Worm (Caenorhabditis elegans) whole organism, early embryonic: ENCODE results near the gene nspd-3.

Source experiments
- B0310.2 ChIP-seq: sonication (generic microtip); optimal IDR thresholded peaks from 2 replicates; lab custom pipeline; 2016; ENCODE audit warnings: mild to moderate bottlenecking, missing genetic modification characterization, missing compliant biosample characterization
- F13C5.2 ChIP-seq: sonication (generic microtip); optimal IDR thresholded peaks from 2 replicates; lab custom pipeline; 2017; ENCODE audit warnings: mild to moderate bottlenecking, missing genetic modification characterization, inconsistent platforms, missing compliant biosample characterization
- aly-1 ChIP-seq: sonication (generic microtip); optimal IDR thresholded peaks from 2 replicates; lab custom pipeline; 2016; ENCODE audit warnings: missing genetic modification characterization, missing compliant biosample characterization
- ama-1 ChIP-seq: fragments of 150-350 bp; optimal IDR thresholded peaks from 2 replicates; lab custom pipeline; 2014
- ceh-13 ChIP-seq: fragments of 200-800 bp; sonication (Bioruptor generic); optimal IDR thresholded peaks from 2 replicates; lab custom pipeline; 2018; ENCODE audit warnings: mild to moderate bottlenecking, missing genetic modification characterization, missing compliant biosample characterization
- ceh-36 ChIP-seq: sonication (generic microtip); optimal IDR thresholded peaks from 2 replicates; lab custom pipeline; 2016; ENCODE audit warnings: missing genetic modification characterization, inconsistent platforms, missing compliant biosample characterization
- ets-7 ChIP-seq: sonication (generic microtip); optimal IDR thresholded peaks from 2 replicates; lab custom pipeline; 2016; ENCODE audit warnings: missing genotype, missing genetic modification characterization, missing compliant biosample characterization
- flt-1 ChIP-seq: fragments of 200-800 bp; sonication (Bioruptor generic); IDR thresholded peaks from 2 replicates; pipeline ENCODE4 v1.3.6; 2022; ENCODE audit warnings: missing genetic modification characterization, missing compliant biosample characterization
- hmbx-1 ChIP-seq: sonication (generic microtip); optimal IDR thresholded peaks from 2 replicates; lab custom pipeline; 2016; ENCODE audit warnings: mild to moderate bottlenecking, missing genetic modification characterization, missing compliant biosample characterization
- hmg-4 ChIP-seq: fragments of 200-800 bp; sonication (Bioruptor generic); optimal IDR thresholded peaks from 2 replicates; lab custom pipeline; 2018; ENCODE audit warnings: mild to moderate bottlenecking, missing genetic modification characterization, missing compliant biosample characterization
- hnd-1 ChIP-seq: sonication (generic microtip); optimal IDR thresholded peaks from 2 replicates; lab custom pipeline; 2016; ENCODE audit warnings: missing genetic modification characterization, missing compliant biosample characterization
- pes-1 ChIP-seq: fragments of 200-800 bp; sonication (Bioruptor generic); IDR thresholded peaks from 2 replicates; pipeline ENCODE4 v1.3.6; 2022; ENCODE audit warnings: missing genetic modification reagents, missing genetic modification characterization, missing compliant biosample characterization
- scrt-1 ChIP-seq: fragments of 200-800 bp; sonication (Bioruptor generic); IDR thresholded peaks from 2 replicates; pipeline ENCODE4 v1.3.6; 2022; ENCODE audit warnings: missing genetic modification characterization, missing compliant biosample characterization
- sea-1 ChIP-seq: fragments of 200-800 bp; sonication (Bioruptor generic); conservative IDR thresholded peaks from 2 replicates; pipeline ENCODE4 v1.3.6; 2022; ENCODE audit warnings: missing genetic modification characterization, missing compliant biosample characterization
- tbx-11 ChIP-seq: fragments of 200-800 bp; sonication (Bioruptor generic); IDR thresholded peaks from 2 replicates; pipeline ENCODE4 v1.3.6; 2022; ENCODE audit warnings: missing genetic modification characterization, missing compliant biosample characterization
- tbx-37 ChIP-seq: fragments of 200-800 bp; sonication (Bioruptor generic); conservative IDR thresholded peaks from 2 replicates; pipeline ENCODE4 v1.3.6; 2022; ENCODE audit warnings: missing genetic modification reagents, missing genetic modification characterization, missing compliant biosample characterization
- tra-4 ChIP-seq: sonication (generic microtip); optimal IDR thresholded peaks from 2 replicates; lab custom pipeline; 2017; ENCODE audit warnings: missing genetic modification characterization, missing compliant biosample characterization

nspd-3 gene

DNA sequence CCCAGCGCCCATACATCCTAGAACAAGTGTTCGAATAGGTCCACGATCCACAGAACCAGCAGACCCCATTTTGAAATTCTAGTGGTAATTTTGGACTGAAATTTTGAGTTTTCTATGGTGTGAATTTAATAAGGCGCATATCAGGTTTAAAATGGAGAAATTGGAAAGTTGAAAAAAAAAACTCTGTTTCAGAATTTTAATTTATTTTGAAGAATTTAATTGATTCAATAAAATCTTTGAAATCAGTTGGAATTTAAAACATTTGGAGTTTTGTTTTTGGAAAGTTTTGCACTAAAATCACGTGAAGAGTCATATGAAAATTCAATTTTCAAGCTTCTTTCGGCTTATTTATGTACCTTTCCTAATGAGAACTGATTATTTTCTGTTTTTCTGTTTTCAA, 32.7 kb upstream of the nspd-3 start, which contains the start of gene gpa-18:
Gene gpa-18, minus strand, starts transcription at position 101 of the 400 bp plus-strand sequence.
- no peak for TF ChIP-seq ets-7 (tag; lab: Kevin White, UChicago)
- TF ChIP-seq ceh-13 = no peak
- TF ChIP-seq hmg-4 = no peak
- no peak for TF ChIP-seq tra-4 (tag; lab: Kevin White, UChicago)
- TF ChIP-seq tbx-37 = no peak
- no peak for TF ChIP-seq ama-1
- no peak for TF ChIP-seq hnd-1 (tag; lab: Kevin White, UChicago)
- no peak for TF ChIP-seq scrt-1 (GFP tag; lab: Robert Waterston, UW)
- TF ChIP-seq hmbx-1 (tag; lab: Kevin White, UChicago) = no peak
- no peak for TF ChIP-seq F13C5.2 (tag; lab: Kevin White, UChicago)
- no peak for TF ChIP-seq sea-1
- TF ChIP-seq aly-1 (tag; lab: Kevin White, UChicago) = no peak
- TF ChIP-seq flt-1 (GFP tag; lab: Robert Waterston, UW) = no peak
- no peak for TF ChIP-seq pes-1 (GFP tag; lab: Robert Waterston, UW)

DNA sequence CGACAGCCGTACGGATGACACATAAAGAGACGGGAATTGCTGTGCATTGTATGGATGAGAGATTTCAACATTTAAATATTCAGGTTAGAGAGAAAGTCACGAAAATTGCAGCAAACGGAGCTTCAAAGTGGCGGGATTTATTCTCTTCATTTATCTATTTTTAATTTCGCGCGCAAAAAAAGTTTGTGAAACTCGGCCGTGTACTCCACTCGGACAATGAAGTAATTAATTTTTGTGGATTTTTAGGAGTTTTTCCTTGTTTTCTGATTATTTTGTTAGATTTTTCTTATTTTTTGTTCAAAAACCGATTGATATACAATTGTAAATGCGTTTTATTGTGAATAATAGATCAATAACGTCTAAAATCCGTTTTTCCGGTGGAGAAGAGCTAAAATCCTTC, 25.2 kb upstream of the nspd-3 start:
- TF ChIP-seq scrt-1 (GFP tag; lab: Robert Waterston, UW) (no peak), sea-1 (no peak), ets-7 (tag; lab: Kevin White, UChicago) (no peak), hmbx-1 (tag; lab: Kevin White, UChicago) (no peak)

DNA sequence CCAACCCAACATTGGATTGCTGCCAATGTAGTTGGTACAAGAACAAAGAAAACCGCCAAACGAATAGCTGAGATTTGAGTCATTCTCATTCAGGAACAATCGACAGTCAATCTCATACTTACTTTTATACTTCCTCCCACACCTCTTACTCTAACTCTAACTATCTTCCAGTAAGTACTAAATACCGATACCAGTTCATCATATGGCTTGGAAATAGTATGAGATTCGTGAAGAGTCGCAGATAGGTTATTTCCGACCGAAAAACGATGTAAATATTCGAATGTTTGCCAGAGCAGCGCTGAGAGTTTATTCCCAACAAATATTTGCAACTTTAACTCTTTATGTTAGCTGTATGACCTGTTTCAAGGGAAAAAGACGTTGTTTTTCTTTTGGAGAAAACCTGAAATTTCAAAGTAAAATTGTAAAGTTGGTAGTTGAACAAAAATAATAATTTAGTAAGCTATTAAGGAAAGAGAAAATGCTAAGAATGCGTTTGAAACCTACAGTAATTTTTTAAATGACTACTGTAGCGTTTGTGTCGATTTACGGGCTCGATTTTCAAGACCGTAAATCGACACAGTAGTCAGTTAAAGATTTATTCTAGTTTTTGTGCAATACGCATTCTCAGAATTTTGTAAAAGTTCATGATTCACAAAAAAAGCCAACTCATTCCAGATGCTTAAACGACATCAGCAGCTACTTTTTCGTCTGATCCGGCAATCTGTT, 23.8 kb upstream of the nspd-3 start, which contains the start of the genes W03F8.6 and mtrf-1L:
Gene W03F8.6, minus strand, starts transcription at position 101 of the 726 bp plus-strand sequence.
Gene mtrf-1L, plus strand, starts transcription at position 676 of the 726 bp plus-strand sequence.
- TF ChIP-seq ama-1 (no peak), ceh-13 (no peak), aly-1 (tag; lab: Kevin White, UChicago) (no peak), sea-1 (no peak), ceh-36 (tag; lab: Kevin White, UChicago) (no peak), hmg-4 (no peak), pes-1 (GFP tag; lab: Robert Waterston, UW) (no peak), tbx-37 (no peak), F13C5.2 (tag; lab: Kevin White, UChicago) (no peak), hmbx-1 (tag; lab: Kevin White, UChicago) (no peak), hnd-1 (tag; lab: Kevin White, UChicago) (no peak), tra-4 (tag; lab: Kevin White, UChicago) (no peak)

DNA sequence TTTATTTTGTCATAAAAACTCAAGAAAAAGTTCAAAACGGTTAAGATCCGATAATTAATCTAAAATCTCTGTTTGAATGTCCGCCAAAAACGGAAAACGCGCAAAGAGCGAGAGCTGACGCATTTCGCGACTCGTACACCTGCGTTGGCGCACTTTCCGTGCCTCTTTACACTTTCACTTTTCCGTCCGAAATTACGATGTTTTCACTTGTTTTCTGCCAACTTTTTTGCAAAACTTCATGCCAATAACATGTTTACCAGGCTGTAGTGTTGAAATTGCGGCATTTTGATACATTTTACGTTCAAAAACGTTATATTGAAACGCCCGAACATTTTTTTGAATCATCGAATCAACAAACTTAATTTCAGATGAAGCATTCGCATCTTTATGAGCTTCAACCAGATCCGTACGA, 20.9 kb upstream of the nspd-3 start, which contains the start of gene W03F8.4:
Gene W03F8.4, plus strand, starts transcription at position 369 of the 412 bp plus-strand sequence.
- TF ChIP-seq ceh-36 (tag; lab: Kevin White, UChicago) (peak; percentile 54), hmg-4 (peak; percentile 49), scrt-1 (GFP tag; lab: Robert Waterston, UW) (0 out of 2 replicates have a peak, but pooled peaks have one; percentile 30), tbx-37 (no peak; the same call in 1 of the 2 replicates), ceh-13 (no peak), F13C5.2 (tag; lab: Kevin White, UChicago) (peak; percentile 73), ama-1 (peak; percentile 92), hnd-1 (tag; lab: Kevin White, UChicago) (no peak), tbx-11 (GFP tag; lab: Robert Waterston, UW) (peak; percentile 63; the same call in 1 of the 2 replicates), pes-1 (GFP tag; lab: Robert Waterston, UW) (peak; percentile 70), hmbx-1 (tag; lab: Kevin White, UChicago) (peak; percentile 50), sea-1 (peak; percentile 67; the same call in 1 of the 2 replicates), flt-1 (GFP tag; lab: Robert Waterston, UW) (peak; percentile 62; the same call in 1 of the 2 replicates), ets-7 (tag; lab: Kevin White, UChicago) (no peak), B0310.2 (tag; lab: Kevin White, UChicago) (peak; percentile 53), tra-4 (tag; lab: Kevin White, UChicago) (peak; percentile 4)

DNA sequence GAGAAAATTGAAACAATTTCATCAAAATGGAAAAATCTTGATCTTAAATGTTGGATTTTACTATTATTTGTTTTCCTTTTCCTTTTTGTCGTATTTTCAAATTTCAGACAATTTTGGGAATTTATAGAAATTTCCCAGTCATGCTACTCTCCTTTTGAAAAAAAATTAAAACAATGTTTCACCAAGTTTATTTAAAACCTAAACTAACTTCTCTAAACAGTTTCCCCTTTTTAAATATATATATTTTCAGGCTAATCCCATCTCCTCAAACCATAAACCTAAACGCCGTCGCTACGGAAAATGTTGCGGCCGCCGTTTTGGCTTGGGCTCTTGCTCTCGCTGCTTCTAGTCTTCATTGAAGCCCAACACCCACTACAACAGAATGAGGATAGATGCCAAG, 10.2 kb upstream of the nspd-3 start, which contains the start of gene lam-1:
Gene lam-1, plus strand, starts transcription at position 301 of the 400 bp plus-strand sequence.
- TF ChIP-seq hmg-4 (no peak), hmbx-1 (tag; lab: Kevin White, UChicago) (no peak), pes-1 (GFP tag; lab: Robert Waterston, UW) (no peak), F13C5.2 (tag; lab: Kevin White, UChicago) (no peak), B0310.2 (tag; lab: Kevin White, UChicago) (no peak), flt-1 (GFP tag; lab: Robert Waterston, UW) (no peak), ama-1 (no peak), aly-1 (tag; lab: Kevin White, UChicago) (no peak), sea-1 (no peak), ets-7 (tag; lab: Kevin White, UChicago) (no peak), tra-4 (tag; lab: Kevin White, UChicago) (no peak), hnd-1 (tag; lab: Kevin White, UChicago) (no peak), ceh-36 (tag; lab: Kevin White, UChicago) (no peak), scrt-1 (GFP tag; lab: Robert Waterston, UW) (no peak)

DNA sequence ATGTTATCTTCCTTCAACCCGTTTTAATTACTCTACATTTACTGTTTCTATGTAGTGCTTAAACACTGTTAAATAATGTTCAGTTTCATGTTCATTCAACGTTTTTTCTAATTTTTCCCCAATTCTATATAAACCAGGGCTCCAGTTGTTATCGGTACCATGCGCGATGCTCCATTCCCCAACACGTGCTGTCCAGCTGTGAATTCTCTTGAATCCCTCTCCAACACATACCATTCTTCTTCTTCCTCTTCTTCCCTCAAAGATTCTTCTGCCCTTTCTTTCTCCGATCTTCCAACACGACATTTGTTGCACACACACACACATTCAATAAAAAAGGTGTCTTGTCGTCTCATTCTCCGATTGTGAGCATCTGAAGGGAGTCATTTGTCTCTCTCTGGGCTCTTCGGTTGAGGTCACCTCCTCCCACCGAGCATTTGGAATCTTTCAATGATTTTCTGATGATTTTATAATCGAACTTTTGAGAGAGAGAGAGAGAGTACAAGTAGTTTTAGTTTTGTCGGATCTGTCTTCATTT, 9.2 kb upstream of the nspd-3 start:
- TF ChIP-seq sea-1 = 0 out of 2 replicates have a peak, but pooled peaks have one; percentile 29
- no peak for TF ChIP-seq F13C5.2 (tag; lab: Kevin White, UChicago)

DNA sequence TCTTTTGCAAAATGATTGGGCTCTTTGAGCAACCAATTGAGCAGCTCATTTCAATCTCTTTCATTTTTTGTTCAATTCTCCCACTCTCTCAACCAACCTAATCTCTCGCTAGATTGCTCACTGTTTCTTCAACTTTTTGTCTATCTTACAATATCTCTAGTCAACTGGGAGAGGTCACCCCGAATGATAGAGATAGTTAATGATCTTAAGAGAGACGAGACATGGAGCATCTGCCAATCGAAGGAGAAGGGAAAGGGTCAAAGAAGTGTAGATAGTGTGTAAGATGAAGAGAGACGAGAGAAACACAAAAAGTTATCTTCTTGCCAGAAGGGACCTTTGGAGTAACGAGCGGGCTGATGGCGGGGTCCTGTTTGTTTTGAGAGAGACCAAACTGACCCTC, 6.5 kb upstream of the nspd-3 start:
- no peak for TF ChIP-seq pes-1 (GFP tag; lab: Robert Waterston, UW)
- peak; percentile 24 for TF ChIP-seq hmg-4
